Worm (Caenorhabditis elegans) whole organism, L4/young adult: ENCODE results near the gene C01G6.4.

ENCODE experiments used
- W03F9.2 ChIP-seq: fragments of 150-350 bp; optimal IDR thresholded peaks from 2 replicates; lab custom pipeline; 2014; ENCODE audit warnings: missing biosample characterization, missing genetic modification characterization
- dao-5 ChIP-seq: sonication (generic microtip); optimal IDR thresholded peaks from 2 replicates; lab custom pipeline; 2016; ENCODE audit warnings: missing genotype, missing genetic modification characterization, moderate library complexity, missing compliant biosample characterization
- him-1 ChIP-seq: sonication (generic microtip); optimal IDR thresholded peaks from 2 replicates; lab custom pipeline; 2016; ENCODE audit warnings: missing genotype, missing genetic modification reagents, missing genetic modification characterization, missing compliant biosample characterization

- TF ChIP-seq W03F9.2 (tag; lab: Kevin White, UChicago) (no peak), him-1 (tag; lab: Kevin White, UChicago) (no peak), dao-5 (tag; lab: Kevin White, UChicago) (no peak)
These were observed at the start of gene C01G6.4 for ce11 chrII:9272942-9273341.
